Fruit fly (Drosophila melanogaster): ENCODE data around the gene CG14367.

DNA sequence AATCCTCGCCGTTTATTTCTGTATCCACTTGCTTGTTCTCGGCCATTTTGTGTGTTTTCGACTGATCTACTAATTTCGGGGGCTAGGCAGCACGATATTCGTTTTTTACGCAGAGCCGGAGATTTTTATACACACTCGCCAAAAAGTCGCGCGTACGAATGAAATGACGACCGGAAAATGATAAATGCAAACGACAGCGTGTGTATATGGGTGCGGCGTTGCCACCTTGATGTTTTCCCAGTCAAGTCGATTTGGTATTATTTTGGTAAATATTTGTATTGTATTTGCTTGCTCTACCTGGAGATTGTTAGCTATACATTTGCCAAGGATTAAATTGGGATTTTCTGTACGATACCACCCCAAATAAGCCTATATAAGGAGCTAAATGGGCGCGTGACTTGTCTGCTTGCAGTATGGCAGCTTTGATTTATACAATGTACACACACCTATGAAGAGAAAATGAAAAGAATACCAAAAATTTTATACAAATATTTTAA lies 47.9 kb upstream of the CG14367 start, which contains the start of gene sqd:
- TF ChIP-seq usp (GFP tag; optimal IDR thresholded peaks at IDR 0.05) (no peak), fru (GFP tag; optimal IDR thresholded peaks at IDR 0.05) (peak; percentile 52), Abd-B (GFP tag; optimal IDR thresholded peaks at IDR 0.05) (no peak), Myc (optimal IDR thresholded peaks at IDR 0.05) (peak; percentile 23), pan (optimal IDR thresholded peaks at IDR 0.05) (no peak), Jra (GFP tag; optimal IDR thresholded peaks at IDR 0.05) (no peak), sage (GFP tag; optimal IDR thresholded peaks at IDR 0.05) (peak; percentile 1), dsf (GFP tag; optimal IDR thresholded peaks at IDR 0.05; ENCODE audit: borderline replicate concordance) (no peak)
